Worm (Caenorhabditis elegans): ENCODE measurements around the gene str-230.

ce11 chrV:14226373-14226772, 15.7 kb upstream of the str-230 start, which contains the start of gene nep-21:
- TF ChIP-seq hlh-26 (GFP tag; conservative IDR thresholded peaks at IDR 0.05) (no peak), C06A6.2 (GFP tag; conservative IDR thresholded peaks at IDR 0.05) (no peak), efl-1 (GFP tag; optimal IDR thresholded peaks at IDR 0.05) (no peak), nfya-1 (tag; optimal IDR thresholded peaks at IDR 0.05; ENCODE audit: borderline replicate concordance, insufficient read depth) (no peak), unc-62 (GFP tag; optimal IDR thresholded peaks at IDR 0.05) (no peak), madf-3 (GFP tag; IDR thresholded peaks at IDR 0.05) (no peak), bed-1 (GFP tag; IDR thresholded peaks at IDR 0.05) (no peak), pha-4 (tag; optimal IDR thresholded peaks at IDR 0.05) (no peak)
